Fruit fly (Drosophila melanogaster) whole organism, embryonic: ENCODE measurements around the gene RpS7.
A peak's percentile ranks its signal among the peaks of the same experiment; 100 is the strongest.

ENCODE experiments used
- Blimp-1 ChIP-seq: fragments of 200-800 bp; sonication (Bioruptor generic); optimal IDR thresholded peaks from 3 replicates; lab custom pipeline; 2018; ENCODE audit warnings: missing biosample characterization, missing genetic modification characterization, mild to moderate bottlenecking, moderate library complexity, missing genetic modification reagents
- CG1233 ChIP-seq: fragments of 200-800 bp; sonication (Bioruptor generic); optimal IDR thresholded peaks from 4 replicates; lab custom pipeline; 2018; ENCODE audit warnings: missing biosample characterization, mild to moderate bottlenecking, missing genetic modification characterization
- CG12769 ChIP-seq: fragments of 200-800 bp; sonication (Bioruptor generic); optimal IDR thresholded peaks from 2 replicates; lab custom pipeline; 2019; ENCODE audit warnings: missing biosample characterization, mild to moderate bottlenecking, missing genetic modification characterization, moderate library complexity
- CG13123 ChIP-seq: fragments of 200-800 bp; sonication (Bioruptor generic); optimal IDR thresholded peaks from 2 replicates; lab custom pipeline; 2016; ENCODE audit warnings: missing biosample characterization, missing genetic modification characterization
- CG14710 ChIP-seq: fragments of 200-800 bp; sonication (Bioruptor generic); optimal IDR thresholded peaks from 3 replicates; lab custom pipeline; 2019; ENCODE audit warnings: missing biosample characterization, mild to moderate bottlenecking, missing genetic modification characterization, moderate library complexity
- CG15073 ChIP-seq: fragments of 200-800 bp; sonication (Bioruptor generic); optimal IDR thresholded peaks from 2 replicates; lab custom pipeline; 2016; ENCODE audit warnings: missing biosample characterization, missing genetic modification characterization
- CG1529 ChIP-seq: fragments of 200-800 bp; sonication (Bioruptor generic); optimal IDR thresholded peaks from 3 replicates; lab custom pipeline; 2018; ENCODE audit warnings: missing biosample characterization, missing genetic modification characterization
- CG16815 ChIP-seq: fragments of 200-800 bp; sonication (Bioruptor generic); optimal IDR thresholded peaks from 3 replicates; lab custom pipeline; 2017; ENCODE audit warnings: missing biosample characterization, mild to moderate bottlenecking, missing genetic modification characterization
- CG17385 ChIP-seq: fragments of 200-800 bp; sonication (Bioruptor generic); optimal IDR thresholded peaks from 3 replicates; lab custom pipeline; 2018; ENCODE audit warnings: missing biosample characterization, mild to moderate bottlenecking, missing genetic modification characterization
- CG18619 ChIP-seq: fragments of 200-800 bp; sonication (Bioruptor generic); optimal IDR thresholded peaks from 3 replicates; lab custom pipeline; 2017; ENCODE audit warnings: missing biosample characterization, mild to moderate bottlenecking, missing genetic modification characterization
- CG2199 ChIP-seq: fragments of 200-800 bp; sonication (Bioruptor generic); IDR thresholded peaks from 3 replicates; pipeline ENCODE4 v1.3.6; 2022; ENCODE audit warnings: missing biosample characterization, missing genetic modification characterization
- CG2889 ChIP-seq: fragments of 200-800 bp; sonication (Bioruptor generic); IDR thresholded peaks from 3 replicates; pipeline ENCODE4 v1.3.6; 2022; ENCODE audit warnings: missing biosample characterization, missing genetic modification characterization
- CG31388 ChIP-seq: fragments of 200-800 bp; sonication (Bioruptor generic); optimal IDR thresholded peaks from 2 replicates; lab custom pipeline; 2016; ENCODE audit warnings: missing biosample characterization, missing genetic modification characterization
- CG6254 ChIP-seq: fragments of 200-800 bp; sonication (Bioruptor generic); optimal IDR thresholded peaks from 3 replicates; lab custom pipeline; 2017; ENCODE audit warnings: mild to moderate bottlenecking, missing biosample characterization, missing genetic modification reagents, missing genetic modification characterization
- CG6683 ChIP-seq: fragments of 200-800 bp; sonication (Bioruptor generic); optimal IDR thresholded peaks from 2 replicates; lab custom pipeline; 2017; ENCODE audit warnings: missing biosample characterization, mild to moderate bottlenecking, missing genetic modification characterization, missing genetic modification reagents
- CG8290 ChIP-seq, 3 experiments: fragments of 200-800 bp; sonication (Bioruptor generic); optimal IDR thresholded peaks; 2 replicates each; lab custom pipeline; 2016 to 2019; ENCODE audit warnings: missing biosample characterization in 3 of 3, missing genetic modification characterization in 3 of 3, mild to moderate bottlenecking in 2 of 3, moderate library complexity in 1 of 3
- CG9215 ChIP-seq: fragments of 200-800 bp; sonication (Bioruptor generic); IDR thresholded peaks from 2 replicates; pipeline ENCODE4 v1.3.6; 2022; ENCODE audit warnings: missing biosample characterization, missing genetic modification characterization
- CG9876 ChIP-seq: fragments of 200-800 bp; sonication (Bioruptor generic); optimal IDR thresholded peaks from 2 replicates; lab custom pipeline; 2016; ENCODE audit warnings: missing biosample characterization, missing genetic modification characterization
- CTCF ChIP-seq: fragments of 200-800 bp; sonication (Bioruptor generic); optimal IDR thresholded peaks from 2 replicates; lab custom pipeline; 2017; ENCODE audit warnings: missing biosample characterization, mild to moderate bottlenecking, missing genetic modification characterization, moderate library complexity
- CkIIα-i1 ChIP-seq: fragments of 200-800 bp; sonication (Bioruptor generic); IDR thresholded peaks from 2 replicates; pipeline ENCODE4 v1.3.6; 2022; ENCODE audit warnings: missing biosample characterization, missing genetic modification characterization
- CoRest ChIP-seq: fragments of 200-800 bp; sonication (Bioruptor generic); optimal IDR thresholded peaks from 3 replicates; lab custom pipeline; 2018; ENCODE audit warnings: missing biosample characterization, mild to moderate bottlenecking, missing genetic modification characterization, moderate library complexity
- Deaf1 ChIP-seq: fragments of 200-800 bp; optimal IDR thresholded peaks from 3 replicates; lab custom pipeline; 2019; ENCODE audit warnings: missing biosample characterization, mild to moderate bottlenecking, missing genetic modification characterization, moderate library complexity
- H2.0 ChIP-seq: fragments of 200-800 bp; sonication (Bioruptor generic); IDR thresholded peaks from 2 replicates; pipeline ENCODE4 v1.3.6; 2022; ENCODE audit warnings: missing biosample characterization, missing genetic modification characterization
- Hsf ChIP-seq: fragments of 200-800 bp; sonication (Bioruptor generic); optimal IDR thresholded peaks from 3 replicates; lab custom pipeline; 2016; ENCODE audit warnings: missing biosample characterization, missing genetic modification characterization
- Med ChIP-seq: fragments of 200-800 bp; sonication (Bioruptor generic); peaks from one replicate; lab custom pipeline; 2016; ENCODE audit warnings: missing biosample characterization, missing genetic modification characterization, mild to moderate bottlenecking, inconsistent platforms, moderate library complexity
- Rfx ChIP-seq: fragments of 200-800 bp; sonication (Bioruptor generic); IDR thresholded peaks from 2 replicates; pipeline ENCODE4 v1.3.6; 2022; ENCODE audit warnings: missing biosample characterization, missing genetic modification characterization
- Xbp1 ChIP-seq: fragments of 200-800 bp; sonication (Bioruptor generic); optimal IDR thresholded peaks from 3 replicates; lab custom pipeline; 2016; ENCODE audit warnings: missing biosample characterization, mild to moderate bottlenecking, missing genetic modification characterization
- Xrp1 ChIP-seq: fragments of 200-800 bp; sonication (Bioruptor generic); IDR thresholded peaks from 2 replicates; pipeline ENCODE4 v1.3.6; 2022; ENCODE audit warnings: missing biosample characterization, missing genetic modification characterization
- YL-1 ChIP-seq: fragments of 200-800 bp; sonication (Bioruptor generic); optimal IDR thresholded peaks from 3 replicates; lab custom pipeline; 2017; ENCODE audit warnings: missing biosample characterization, mild to moderate bottlenecking, missing genetic modification characterization
- abd-A ChIP-seq: fragments of 200-800 bp; sonication (Bioruptor generic); optimal IDR thresholded peaks from 3 replicates; lab custom pipeline; 2019; ENCODE audit warnings: missing biosample characterization, mild to moderate bottlenecking, missing genetic modification characterization, moderate library complexity
- az2 ChIP-seq: fragments of 200-800 bp; sonication (Bioruptor generic); optimal IDR thresholded peaks from 3 replicates; lab custom pipeline; 2016; ENCODE audit warnings: missing biosample characterization, missing genetic modification characterization
- caup ChIP-seq: fragments of 200-800 bp; sonication (Bioruptor generic); optimal IDR thresholded peaks from 3 replicates; lab custom pipeline; 2017; ENCODE audit warnings: missing biosample characterization, mild to moderate bottlenecking, missing genetic modification characterization, moderate library complexity; ENCODE audit not compliant: severe bottlenecking
- cg ChIP-seq: fragments of 200-800 bp; sonication (Bioruptor generic); optimal IDR thresholded peaks from 3 replicates; lab custom pipeline; 2019; ENCODE audit warnings: missing biosample characterization, mild to moderate bottlenecking, missing genetic modification characterization, moderate library complexity
- chif ChIP-seq, 2 experiments: fragments of 200-800 bp; sonication (Bioruptor generic); optimal IDR thresholded peaks; 3 replicates each; lab custom pipeline; 2016; ENCODE audit warnings: missing biosample characterization in 2 of 2, missing genetic modification characterization in 2 of 2
- dysf ChIP-seq: fragments of 200-800 bp; sonication (Bioruptor generic); IDR thresholded peaks from 3 replicates; pipeline ENCODE4 v1.3.6; 2022; ENCODE audit warnings: missing biosample characterization, missing genetic modification characterization
- gem ChIP-seq: fragments of 200-800 bp; sonication (Bioruptor generic); optimal IDR thresholded peaks from 2 replicates; lab custom pipeline; 2019; ENCODE audit warnings: missing biosample characterization, mild to moderate bottlenecking, missing genetic modification characterization, moderate library complexity
- grau ChIP-seq: fragments of 200-800 bp; optimal IDR thresholded peaks from 3 replicates; lab custom pipeline; 2019; ENCODE audit warnings: missing biosample characterization, mild to moderate bottlenecking, missing genetic modification characterization, moderate library complexity
- grn ChIP-seq: fragments of 200-800 bp; sonication (Bioruptor generic); optimal IDR thresholded peaks from 3 replicates; lab custom pipeline; 2017; ENCODE audit warnings: missing biosample characterization, missing genetic modification characterization
- hb ChIP-seq: fragments of 200-800 bp; sonication (Bioruptor generic); IDR thresholded peaks from 3 replicates; pipeline ENCODE4 v1.3.6; 2022; ENCODE audit warnings: missing biosample characterization, missing genetic modification characterization; ENCODE audit not compliant: partially characterized antibody
- hth ChIP-seq: fragments of >200 bp; optimal IDR thresholded peaks from 2 replicates; lab custom pipeline; 2017; ENCODE audit warnings: inconsistent platforms
- kni ChIP-seq: fragments of 200-800 bp; sonication (Bioruptor generic); optimal IDR thresholded peaks from 3 replicates; lab custom pipeline; 2017; ENCODE audit warnings: mild to moderate bottlenecking, missing biosample characterization, missing genetic modification reagents, missing genetic modification characterization
- nau ChIP-seq: fragments of 200-800 bp; sonication (Bioruptor generic); optimal IDR thresholded peaks from 3 replicates; lab custom pipeline; 2017; ENCODE audit warnings: missing biosample characterization, mild to moderate bottlenecking, missing genetic modification characterization, missing genetic modification reagents
- nerfin-2 ChIP-seq: fragments of 200-800 bp; sonication (Bioruptor generic); IDR thresholded peaks from 2 replicates; pipeline ENCODE4 v1.3.6; 2022; ENCODE audit warnings: missing biosample characterization, missing genetic modification characterization; ENCODE audit not compliant: partially characterized antibody
- prd ChIP-seq, 3 experiments: fragments of >200 bp in 2 of 3; fragments of 200-800 bp in 1 of 3; sonication (Bioruptor generic) in 1 of 3; optimal IDR thresholded peaks in 2 of 3; IDR thresholded peaks in 1 of 3; 2 replicates in 2 of 3; 3 replicates in 1 of 3; pipeline versions ENCODE4 v1.3.6 to Lab custom; 2017 to 2022; ENCODE audit warnings: missing biosample characterization in 1 of 3, missing genetic modification characterization in 1 of 3
- so ChIP-seq: fragments of 200-800 bp; sonication (Bioruptor generic); IDR thresholded peaks from 3 replicates; pipeline ENCODE4 v1.3.6; 2022; ENCODE audit warnings: missing biosample characterization, missing genetic modification characterization
- vvl ChIP-seq: fragments of 200-800 bp; sonication (Bioruptor generic); IDR thresholded peaks from 2 replicates; pipeline ENCODE4 v1.3.6; 2022; ENCODE audit warnings: missing biosample characterization, missing genetic modification characterization
- wor ChIP-seq: fragments of 200-800 bp; sonication (Bioruptor generic); IDR thresholded peaks from 2 replicates; pipeline ENCODE4 v1.3.6; 2022; ENCODE audit warnings: missing biosample characterization, missing genetic modification characterization
- z ChIP-seq: fragments of 200-800 bp; sonication (Bioruptor generic); IDR thresholded peaks from 3 replicates; pipeline ENCODE4 v1.3.6; 2022; ENCODE audit warnings: missing biosample characterization, missing genetic modification characterization

Gene RpS7

dm6 chr3R:30240245-30240644 is 31.4 kb upstream of the RpS7 start:
- TF ChIP-seq so (GFP tag; lab: Robert Waterston, UW): no peak
- TF ChIP-seq z (GFP tag; lab: Robert Waterston, UW): peak; percentile 44; the same call in 1 of the 3 replicates
- TF ChIP-seq abd-A (tag; lab: Kevin White, UChicago): peak; percentile 14
- 0 out of 2 replicates have a peak, but pooled peaks have one; percentile 31 for TF ChIP-seq nerfin-2 (GFP tag; lab: Robert Waterston, UW)
- no peak for TF ChIP-seq cg
- TF ChIP-seq CG31388 (GFP tag; lab: Kevin White, UChicago): no peak
- no peak for TF ChIP-seq Hsf (GFP tag; lab: Kevin White, UChicago)
- peak; percentile 74 for TF ChIP-seq Blimp-1 (GFP tag; lab: Kevin White, UChicago)
- TF ChIP-seq CG12769: no peak
- TF ChIP-seq vvl (GFP tag; lab: Robert Waterston, UW): peak; percentile 72
- TF ChIP-seq hb: no peak
- TF ChIP-seq YL-1 (GFP tag; lab: Kevin White, UChicago): no peak
- TF ChIP-seq CG1233 (GFP tag; lab: Kevin White, UChicago): no peak
- no peak for TF ChIP-seq CG18619
- no peak for TF ChIP-seq CG13123 (GFP tag; lab: Kevin White, UChicago)
- peak; percentile 8 for TF ChIP-seq kni (GFP tag; lab: Kevin White, UChicago)

dm6 chr3R:30237634-30238033 is 28.8 kb upstream of the RpS7 start, which contains the start of gene CG43448:
Gene CG43448, minus strand, starts transcription at chr3R:30237734.
- TF ChIP-seq hth: no peak
- no peak for TF ChIP-seq CG16815
- TF ChIP-seq CG9215: no peak
- no peak for TF ChIP-seq wor (GFP tag; lab: Robert Waterston, UW)

- TF ChIP-seq Rfx: peak; percentile 44; the same call in 1 of the 2 replicates
- no peak for TF ChIP-seq Xrp1 (GFP tag; lab: Robert Waterston, UW)
- TF ChIP-seq nau: no peak
- TF ChIP-seq Med (GFP tag; lab: Kevin White, UChicago): peak; percentile 39
- TF ChIP-seq Xbp1 (GFP tag; lab: Kevin White, UChicago): peak; percentile 32
- peak; percentile 84; the same call in 2 of the 3 replicates for TF ChIP-seq CG2199 (GFP tag; lab: Robert Waterston, UW)
- no peak for TF ChIP-seq CG8290 (GFP tag; optimal IDR thresholded peaks at IDR 0.05; lab: Kevin White, UChicago)
- TF ChIP-seq CG8290 (tag; optimal IDR thresholded peaks at IDR 0.05; lab: Kevin White, UChicago): peak in 1 of 2 experiments; percentile 23
- TF ChIP-seq CkIIα-i1 (GFP tag; lab: Robert Waterston, UW): no peak
- TF ChIP-seq H2.0 (GFP tag; lab: Robert Waterston, UW): 0 out of 2 replicates have a peak, but pooled peaks have one; percentile 17
- peak; percentile 28 for TF ChIP-seq CTCF
- TF ChIP-seq CG15073 (GFP tag; lab: Kevin White, UChicago): peak; percentile 98
- TF ChIP-seq grn: no peak
These were observed 28.2 kb upstream of the RpS7 start for dm6 chr3R:30236994-30237393.

- TF ChIP-seq CG14710 (tag; lab: Kevin White, UChicago) (peak; percentile 17), CG6254 (GFP tag; lab: Kevin White, UChicago) (peak; percentile 23), caup (peak; percentile 16), CoRest (tag; lab: Kevin White, UChicago) (peak; percentile 51), prd (optimal IDR thresholded peaks at IDR 0.05; lab: Kevin White, UChicago) (no peak), prd (GFP tag; IDR thresholded peaks at IDR 0.05; lab: Robert Waterston, UW) (peak; percentile 55), gem (peak; percentile 53), CG1529 (GFP tag; lab: Kevin White, UChicago) (peak; percentile 18), CG17385 (GFP tag; lab: Kevin White, UChicago) (peak; percentile 31), chif (GFP tag; optimal IDR thresholded peaks at IDR 0.05; lab: Kevin White, UChicago) (peak in 1 of 2 experiments; percentile 8), CG9876 (GFP tag; lab: Kevin White, UChicago) (no peak), Deaf1 (tag; lab: Kevin White, UChicago) (no peak), grau (tag; lab: Kevin White, UChicago) (peak; percentile 27), CG2889 (GFP tag; lab: Robert Waterston, UW) (0 out of 3 replicates have a peak, but pooled peaks have one; percentile 28), CG6683 (peak; percentile 21), az2 (GFP tag; lab: Kevin White, UChicago) (peak; percentile 11), dysf (GFP tag; lab: Robert Waterston, UW) (0 out of 3 replicates have a peak, but pooled peaks have one; percentile 27)
These were observed 26.4 kb upstream of the RpS7 start for dm6 chr3R:30235253-30235652.
